Worm (Caenorhabditis elegans) whole organism, L4 larva: ENCODE measurements around the gene ZK287.9.

Source experiments
- D1046.2 ChIP-seq: fragments of 200-800 bp; sonication (Bioruptor generic); IDR thresholded peaks from 2 replicates; pipeline ENCODE4 v1.3.6; 2022; ENCODE audit warnings: missing genetic modification characterization, missing compliant biosample characterization
- F26F4.8 ChIP-seq: fragments of 200-800 bp; sonication (Bioruptor generic); conservative IDR thresholded peaks from 2 replicates; pipeline ENCODE4 v1.3.6; 2022; ENCODE audit warnings: missing genetic modification characterization, missing compliant biosample characterization
- R02D3.7 ChIP-seq: fragments of 150-350 bp; sonication (generic microtip); optimal IDR thresholded peaks from 3 replicates; lab custom pipeline; 2014; ENCODE audit warnings: missing biosample characterization, missing genetic modification characterization
- ZK337.2 ChIP-seq: fragments of 200-800 bp; sonication (Bioruptor generic); IDR thresholded peaks from 2 replicates; pipeline ENCODE4 v1.3.6; 2022; ENCODE audit warnings: missing genetic modification reagents, missing genetic modification characterization, missing compliant biosample characterization
- ZK546.5 ChIP-seq, 2 experiments: sonication (generic microtip); optimal IDR thresholded peaks; 2 replicates each; lab custom pipeline; 2017; ENCODE audit warnings: missing biosample characterization in 2 of 2, missing genetic modification characterization in 2 of 2
- aha-1 ChIP-seq: fragments of 150-350 bp; peaks from one replicate; lab custom pipeline; 2014; ENCODE audit warnings: missing biosample characterization, missing genetic modification characterization
- attf-4 ChIP-seq: sonication (generic microtip); optimal IDR thresholded peaks from 3 replicates; lab custom pipeline; 2017; ENCODE audit warnings: missing biosample characterization, missing genetic modification characterization
- ceh-44 ChIP-seq: fragments of 200-800 bp; sonication (Bioruptor generic); IDR thresholded peaks from 2 replicates; pipeline ENCODE4 v1.3.6; 2022; ENCODE audit warnings: missing genetic modification reagents, missing genetic modification characterization, missing compliant biosample characterization
- ceh-82 ChIP-seq: sonication (generic microtip); optimal IDR thresholded peaks from 2 replicates; lab custom pipeline; 2017; ENCODE audit warnings: missing biosample characterization, missing genetic modification characterization
- cey-2 ChIP-seq: sonication (generic microtip); optimal IDR thresholded peaks from 3 replicates; lab custom pipeline; 2017; ENCODE audit warnings: missing genetic modification characterization, mild to moderate bottlenecking, missing compliant biosample characterization, antibody characterized with exemption, borderline replicate concordance; ENCODE audit not compliant: insufficient read depth
- ctbp-1 ChIP-seq: fragments of 200-800 bp; sonication (Bioruptor generic); IDR thresholded peaks from 2 replicates; pipeline ENCODE4 v1.3.6; 2022; ENCODE audit warnings: missing genetic modification reagents, missing genetic modification characterization, missing compliant biosample characterization
- daf-16 ChIP-seq, 3 experiments: sonication (generic microtip); optimal IDR thresholded peaks; 2 replicates each; lab custom pipeline; 2016 to 2017; ENCODE audit warnings: missing genetic modification characterization in 3 of 3, missing genetic modification reagents in 3 of 3, mild to moderate bottlenecking in 2 of 3, missing compliant biosample characterization in 2 of 3, missing biosample characterization in 1 of 3, moderate library complexity in 1 of 3
- daf-8 ChIP-seq: fragments of 200-800 bp; sonication (Bioruptor generic); IDR thresholded peaks from 2 replicates; pipeline ENCODE4 v1.3.6; 2022; ENCODE audit warnings: missing genetic modification characterization, missing compliant biosample characterization
- dmd-9 ChIP-seq: fragments of 200-800 bp; sonication (Bioruptor generic); IDR thresholded peaks from 2 replicates; pipeline ENCODE4 v1.3.6; 2022; ENCODE audit warnings: missing genetic modification reagents, missing genetic modification characterization, missing compliant biosample characterization
- dpl-1 ChIP-seq: fragments of 150-350 bp; optimal IDR thresholded peaks from 2 replicates; lab custom pipeline; 2014; ENCODE audit warnings: missing biosample characterization, missing genetic modification reagents, missing genetic modification characterization
- dve-1 ChIP-seq: sonication (generic microtip); optimal IDR thresholded peaks from 2 replicates; lab custom pipeline; 2017; ENCODE audit warnings: antibody characterized with exemption, mild to moderate bottlenecking, missing genetic modification characterization, missing compliant biosample characterization; ENCODE audit not compliant: insufficient read depth
- egl-27 ChIP-seq: sonication (generic microtip); optimal IDR thresholded peaks from 3 replicates; lab custom pipeline; 2017; ENCODE audit warnings: missing biosample characterization, missing genetic modification reagents, missing genetic modification characterization
- egl-43 ChIP-seq: fragments of 200-800 bp; sonication (Bioruptor generic); IDR thresholded peaks from 2 replicates; pipeline ENCODE4 v1.3.6; 2022; ENCODE audit warnings: missing genetic modification reagents, missing genetic modification characterization, missing compliant biosample characterization
- fkh-10 ChIP-seq: fragments of 150-350 bp; optimal IDR thresholded peaks from 2 replicates; lab custom pipeline; 2014; ENCODE audit warnings: missing biosample characterization, missing genetic modification reagents, missing genetic modification characterization
- hlh-30 ChIP-seq: sonication (generic microtip); optimal IDR thresholded peaks from 2 replicates; lab custom pipeline; 2017; ENCODE audit warnings: antibody characterized with exemption, mild to moderate bottlenecking, missing genetic modification characterization, missing compliant biosample characterization; ENCODE audit not compliant: insufficient read depth
- hmg-1.1 ChIP-seq: fragments of 200-800 bp; sonication (Bioruptor generic); IDR thresholded peaks from 2 replicates; pipeline ENCODE4 v1.3.6; 2022; ENCODE audit warnings: missing genetic modification reagents, missing genetic modification characterization, missing compliant biosample characterization
- jun-1 ChIP-seq: fragments of 150-350 bp; optimal IDR thresholded peaks from 2 replicates; lab custom pipeline; 2014; ENCODE audit warnings: missing biosample characterization, missing genetic modification reagents, missing genetic modification characterization
- lin-39 ChIP-seq: fragments of 150-350 bp; optimal IDR thresholded peaks from 2 replicates; lab custom pipeline; 2014; ENCODE audit warnings: missing biosample characterization, missing genetic modification reagents, missing genetic modification characterization
- lsy-2 ChIP-seq, 2 experiments: fragments of 150-350 bp in 1 of 2; sonication (generic microtip) in 1 of 2; optimal IDR thresholded peaks; 2 replicates each; lab custom pipeline; 2014 to 2017; ENCODE audit warnings: missing biosample characterization in 2 of 2, missing genetic modification characterization in 2 of 2
- madf-5 ChIP-seq, 2 experiments: fragments of 200-800 bp; sonication (Bioruptor generic); IDR thresholded peaks; 2 replicates each; pipeline ENCODE4 v1.3.6; 2022; ENCODE audit warnings: missing compliant biosample characterization in 2 of 2, missing genetic modification characterization in 2 of 2
- mdl-1 ChIP-seq, 2 experiments: fragments of 150-350 bp in 1 of 2; sonication (generic microtip) in 1 of 2; optimal IDR thresholded peaks; 2 replicates each; lab custom pipeline; 2014 to 2017; ENCODE audit warnings: missing biosample characterization in 2 of 2, missing genetic modification characterization in 2 of 2
- mxl-3 ChIP-seq: fragments of 200-800 bp; sonication (Bioruptor generic); optimal IDR thresholded peaks from 2 replicates; lab custom pipeline; 2018; ENCODE audit warnings: mild to moderate bottlenecking, missing genetic modification characterization, missing compliant biosample characterization
- nhr-11 ChIP-seq: fragments of 150-350 bp; optimal IDR thresholded peaks from 2 replicates; lab custom pipeline; 2014; ENCODE audit warnings: missing biosample characterization, missing genetic modification characterization
- nhr-77 ChIP-seq: fragments of 150-350 bp; optimal IDR thresholded peaks from 2 replicates; lab custom pipeline; 2014; ENCODE audit warnings: missing biosample characterization, missing genetic modification characterization
- php-3 ChIP-seq: fragments of 200-800 bp; sonication (Bioruptor generic); IDR thresholded peaks from 2 replicates; pipeline ENCODE4 v1.3.6; 2022; ENCODE audit warnings: missing genetic modification reagents, missing genetic modification characterization, missing compliant biosample characterization
- pqm-1 ChIP-seq: sonication (generic microtip); optimal IDR thresholded peaks from 2 replicates; lab custom pipeline; 2017; ENCODE audit warnings: missing biosample characterization, missing genetic modification characterization
- snpc-1.2 ChIP-seq: fragments of 200-800 bp; sonication (Bioruptor generic); IDR thresholded peaks from 2 replicates; pipeline ENCODE4 v1.3.6; 2022; ENCODE audit warnings: missing genetic modification reagents, missing genetic modification characterization, missing compliant biosample characterization
- spr-1 ChIP-seq: sonication (generic microtip); optimal IDR thresholded peaks from 2 replicates; lab custom pipeline; 2016; ENCODE audit warnings: mild to moderate bottlenecking, missing genetic modification characterization, missing compliant biosample characterization
- spr-3 ChIP-seq: fragments of 200-800 bp; sonication (Bioruptor generic); optimal IDR thresholded peaks from 2 replicates; lab custom pipeline; 2018; ENCODE audit warnings: mild to moderate bottlenecking, missing genetic modification characterization, missing compliant biosample characterization
- tag-97 ChIP-seq: fragments of 200-800 bp; sonication (Bioruptor generic); IDR thresholded peaks from 2 replicates; pipeline ENCODE4 v1.3.6; 2022; ENCODE audit warnings: missing genetic modification characterization, missing compliant biosample characterization
- unc-62 ChIP-seq, 3 experiments: fragments of 150-350 bp in 1 of 3; sonication (generic microtip); optimal IDR thresholded peaks in 2 of 3; peaks in 1 of 3; 1 replicate in 1 of 3; 2 replicates in 2 of 3; lab custom pipeline; 2014 to 2017; ENCODE audit warnings: missing biosample characterization in 3 of 3, missing genetic modification characterization in 3 of 3, missing genetic modification reagents in 3 of 3, missing genotype in 1 of 3
- zip-11 ChIP-seq: fragments of 200-800 bp; sonication (Bioruptor generic); IDR thresholded peaks from 2 replicates; pipeline ENCODE4 v1.3.6; 2022; ENCODE audit warnings: missing genetic modification characterization, missing compliant biosample characterization

Gene ZK287.9

DNA sequence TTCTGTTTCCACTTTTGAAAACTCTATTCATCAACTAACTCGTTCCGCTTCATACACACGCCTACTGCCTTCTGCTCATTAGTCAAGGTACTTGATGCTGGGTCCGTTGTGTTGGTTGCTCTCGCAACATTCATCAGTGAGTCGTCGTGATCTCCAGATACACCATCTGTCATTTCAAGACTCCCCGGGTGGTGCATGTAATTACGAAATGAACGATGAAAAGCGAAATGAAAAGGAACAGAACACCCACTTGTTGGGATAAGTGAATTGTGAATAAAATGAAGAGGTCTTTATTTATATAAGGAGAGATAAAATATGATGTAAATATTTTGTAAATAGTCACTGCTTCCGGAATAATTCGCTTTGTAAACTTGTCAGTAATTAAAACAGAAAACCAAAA is 15.2 kb upstream of the ZK287.9 start:
- TF ChIP-seq ZK337.2 (GFP tag; lab: Robert Waterston, UW) = no peak
- no peak for TF ChIP-seq F26F4.8 (GFP tag; lab: Robert Waterston, UW)
- TF ChIP-seq spr-3 = no peak
- TF ChIP-seq egl-43 = no peak
- TF ChIP-seq D1046.2 (GFP tag; lab: Robert Waterston, UW) = no peak
- no peak for TF ChIP-seq spr-1
- no peak for TF ChIP-seq nhr-77 (tag; lab: Kevin White, UChicago)
- TF ChIP-seq jun-1 (tag; lab: Kevin White, UChicago) = no peak
- no peak for TF ChIP-seq daf-8

DNA sequence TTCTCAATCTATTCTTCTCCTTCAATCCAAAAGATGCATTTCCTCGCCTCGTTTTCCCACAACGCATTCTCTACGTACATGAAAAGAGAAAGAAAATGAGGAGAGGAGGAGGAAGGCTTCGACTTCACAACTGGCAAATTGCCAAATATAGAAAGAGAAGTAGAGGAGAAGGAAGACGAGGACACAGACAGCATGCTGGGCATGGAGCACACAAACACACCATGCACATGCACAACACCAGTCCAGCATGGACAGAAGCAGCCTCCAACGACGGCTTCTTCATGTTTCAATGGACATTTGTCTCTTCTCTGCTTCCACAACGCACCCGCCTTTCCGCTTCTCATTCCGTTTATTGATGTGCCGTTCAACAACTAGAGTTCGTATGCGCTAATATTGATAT is 14.5 kb upstream of the ZK287.9 start:
- peak; percentile 27 for TF ChIP-seq hlh-30 (tag; lab: Kevin White, UChicago)
- no peak for TF ChIP-seq ZK546.5 (tag; optimal IDR thresholded peaks at IDR 0.05; lab: Kevin White, UChicago)
- TF ChIP-seq mdl-1 (tag; optimal IDR thresholded peaks at IDR 0.05; lab: Kevin White, UChicago) = peak in 1 of 2 experiments; percentile 48
- peak; percentile 67 for TF ChIP-seq hmg-1.1 (GFP tag; lab: Robert Waterston, UW)
- TF ChIP-seq attf-4 = no peak
- peak; percentile 96 for TF ChIP-seq aha-1 (tag; lab: Kevin White, UChicago)
- peak; percentile 3 for TF ChIP-seq fkh-10
- peak; percentile 50; the same call in 1 of the 2 replicates for TF ChIP-seq ctbp-1 (GFP tag; lab: Robert Waterston, UW)
- no peak for TF ChIP-seq nhr-11 (tag; lab: Kevin White, UChicago)
- peak in 1 of 2 experiments; percentile 34 for TF ChIP-seq lsy-2 (tag; optimal IDR thresholded peaks at IDR 0.05; lab: Kevin White, UChicago)
- peak; percentile 40 for TF ChIP-seq mxl-3
- TF ChIP-seq lin-39 = no peak

DNA sequence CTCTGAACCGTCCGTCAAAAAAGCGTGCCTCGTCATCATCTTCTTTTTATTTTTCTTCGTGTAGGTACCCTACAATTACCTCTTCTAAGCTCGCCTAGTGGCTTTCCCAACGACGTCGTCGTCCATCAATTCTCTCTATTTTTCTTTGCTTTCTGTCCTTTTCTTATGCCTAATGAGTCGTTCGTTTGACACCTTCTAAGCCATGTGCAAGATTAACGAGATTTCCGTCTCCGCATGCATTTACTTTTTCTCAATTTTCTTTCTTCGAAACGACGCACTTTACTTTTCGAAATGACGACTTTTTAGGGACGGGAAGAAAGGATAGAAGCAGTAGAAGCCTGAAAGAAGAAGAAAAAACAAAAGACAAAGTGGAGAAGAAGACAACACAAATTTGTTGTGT is 12.8 kb upstream of the ZK287.9 start, which contains the start of gene ZK287.1:
Gene ZK287.1, plus strand, starts transcription at position 301 of the 400 bp plus-strand sequence.
- TF ChIP-seq egl-43 (no peak), unc-62 (GFP tag; optimal IDR thresholded peaks at IDR 0.05 in 1 of 2; lab: Kevin White, UChicago) (peak in 1 of 2 experiments; percentile 6), unc-62 (tag; optimal IDR thresholded peaks at IDR 0.05; lab: Kevin White, UChicago) (no peak), egl-27 (tag; lab: Kevin White, UChicago) (no peak), ceh-44 (GFP tag; lab: Robert Waterston, UW) (no peak), ceh-82 (tag; lab: Kevin White, UChicago) (no peak), snpc-1.2 (GFP tag; lab: Robert Waterston, UW) (no peak), zip-11 (GFP tag; lab: Robert Waterston, UW) (no peak), dpl-1 (GFP tag; lab: Kevin White, UChicago) (no peak)

DNA sequence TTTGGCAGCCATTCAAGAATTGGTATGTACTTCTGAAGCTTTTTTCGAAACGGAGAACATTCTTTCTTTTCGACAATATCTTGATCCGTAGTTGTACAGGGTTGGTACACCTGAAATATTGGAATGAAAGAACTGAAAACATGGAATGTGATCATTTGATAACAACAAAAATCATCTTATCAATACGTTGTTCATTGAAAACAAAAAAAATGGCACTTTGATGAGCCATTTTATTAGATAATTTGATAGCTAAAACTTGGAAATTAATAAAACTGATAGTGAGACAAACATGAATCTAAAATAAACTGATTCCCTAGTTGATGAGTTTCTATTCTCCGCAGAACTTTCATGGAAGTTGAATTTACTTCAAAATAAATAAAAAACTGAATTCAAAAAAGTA is 6.7 kb upstream of the ZK287.9 start:
- no peak for TF ChIP-seq cey-2 (tag; lab: Kevin White, UChicago)
- no peak for TF ChIP-seq dmd-9 (GFP tag; lab: Robert Waterston, UW)
- peak; percentile 30 for TF ChIP-seq pqm-1 (tag; lab: Kevin White, UChicago)
- TF ChIP-seq php-3 = peak; percentile 50
- no peak for TF ChIP-seq daf-16 (GFP tag; optimal IDR thresholded peaks at IDR 0.05; lab: Kevin White, UChicago)
- peak; percentile 76 for TF ChIP-seq daf-16 (tag; optimal IDR thresholded peaks at IDR 0.05; lab: Kevin White, UChicago)
- TF ChIP-seq dve-1 (tag; lab: Kevin White, UChicago) = peak; percentile 56
- no peak for TF ChIP-seq R02D3.7
- no peak for TF ChIP-seq fkh-10
- no peak for TF ChIP-seq madf-5 (GFP tag; IDR thresholded peaks at IDR 0.05; lab: Robert Waterston, UW)
- TF ChIP-seq tag-97 = no peak
